Fruit fly (Drosophila melanogaster): ENCODE data around the gene CG5390.

CG5390 gene

dm6 chr2L:10260750-10261493, 45.5 kb downstream of the CG5390 start, which contains the start of gene Pten:
TSS of gene Pten (minus strand) at chr2L:10261049.
- TF ChIP-seq pan (optimal IDR thresholded peaks at IDR 0.05) (no peak), psq (optimal IDR thresholded peaks at IDR 0.05) (no peak), EcR (GFP tag; optimal IDR thresholded peaks at IDR 0.05) (no peak), CG8478 (optimal IDR thresholded peaks at IDR 0.05) (no peak), Dll (optimal IDR thresholded peaks at IDR 0.05) (no peak), usp (GFP tag; optimal IDR thresholded peaks at IDR 0.05) (no peak)

DNA sequence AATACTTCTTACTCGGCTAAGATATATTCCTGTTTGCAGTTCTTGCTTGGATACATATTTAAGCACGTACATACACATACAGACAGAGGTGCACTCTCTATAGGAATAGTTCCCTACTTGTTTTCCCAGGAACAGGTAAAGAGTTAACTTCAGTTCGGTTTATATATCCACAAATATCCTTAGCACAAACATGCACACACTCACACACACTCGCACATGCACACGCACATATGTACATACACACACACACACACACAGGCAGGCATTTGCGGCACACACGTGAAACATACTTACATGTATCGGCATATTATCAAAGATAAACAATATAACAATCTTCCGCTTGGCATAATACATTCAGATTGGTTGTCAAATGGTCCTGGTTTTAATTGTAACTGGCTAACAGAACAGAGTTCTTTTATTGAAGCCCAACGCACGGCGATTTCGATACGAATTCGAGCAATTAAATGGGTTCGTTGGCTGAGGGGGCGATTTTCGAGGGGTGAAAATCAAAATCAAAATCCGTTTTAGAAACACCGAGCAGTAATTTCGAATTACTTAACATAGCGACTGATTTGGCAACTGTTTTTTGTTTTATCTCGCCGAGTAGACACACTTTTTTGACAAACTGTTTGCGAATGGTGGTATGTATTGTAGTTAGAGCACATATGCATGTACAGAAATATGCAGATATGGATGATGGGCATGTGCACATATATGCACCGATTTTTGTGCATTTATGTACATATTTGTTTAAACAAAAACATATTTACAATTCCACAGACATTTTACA, 46.2 kb downstream of the CG5390 start:
- TF ChIP-seq Dll (optimal IDR thresholded peaks at IDR 0.05) (no peak), EcR (GFP tag; optimal IDR thresholded peaks at IDR 0.05) (no peak), psq (optimal IDR thresholded peaks at IDR 0.05) (no peak), usp (GFP tag; optimal IDR thresholded peaks at IDR 0.05) (no peak), pan (optimal IDR thresholded peaks at IDR 0.05) (no peak), CG8478 (optimal IDR thresholded peaks at IDR 0.05) (no peak)

DNA sequence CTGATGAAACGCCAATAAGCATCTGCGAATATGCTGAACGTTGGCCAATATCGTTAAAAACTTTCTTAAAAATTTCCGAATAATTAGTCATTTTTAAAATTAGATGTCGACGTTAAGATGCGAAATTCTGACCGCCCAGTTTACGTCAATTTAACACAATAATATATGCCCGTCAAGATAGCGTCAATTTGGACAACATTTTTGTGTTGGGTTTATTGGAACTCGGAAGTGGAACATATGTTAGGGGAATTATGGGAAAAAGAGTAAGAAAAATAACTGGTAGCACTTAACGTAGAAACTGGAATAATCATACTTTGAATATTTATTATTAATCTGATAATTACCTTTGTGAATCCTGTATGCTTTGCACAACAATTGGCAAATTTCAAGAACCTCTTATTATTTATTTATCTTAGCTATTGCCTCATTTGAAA, 50.7 kb downstream of the CG5390 start, which contains the start of gene CG5676:
Gene CG5676, minus strand, starts transcription at position 167 of the 434 bp plus-strand sequence.
- TF ChIP-seq pan (optimal IDR thresholded peaks at IDR 0.05) (no peak), usp (GFP tag; optimal IDR thresholded peaks at IDR 0.05) (no peak), EcR (GFP tag; optimal IDR thresholded peaks at IDR 0.05) (no peak), CG8478 (optimal IDR thresholded peaks at IDR 0.05) (no peak), Dll (optimal IDR thresholded peaks at IDR 0.05) (no peak), psq (optimal IDR thresholded peaks at IDR 0.05) (no peak)
